Worm (Caenorhabditis elegans): ENCODE results near the gene K04E7.1.

- TF ChIP-seq nhr-237 (tag; optimal IDR thresholded peaks at IDR 0.05) (no peak), snpc-4 (tag; optimal IDR thresholded peaks at IDR 0.05) (no peak), unc-62 (GFP tag; optimal IDR thresholded peaks at IDR 0.05 in 1 of 2) (no peak), unc-62 (tag; optimal IDR thresholded peaks at IDR 0.05) (no peak), zip-11 (GFP tag; IDR thresholded peaks at IDR 0.05) (no peak), ctbp-1 (GFP tag; IDR thresholded peaks at IDR 0.05) (no peak), ZK546.5 (tag; optimal IDR thresholded peaks at IDR 0.05) (no peak), dmd-8 (GFP tag; IDR thresholded peaks at IDR 0.05) (no peak), sdz-12 (GFP tag; optimal IDR thresholded peaks at IDR 0.05) (no peak), egl-27 (tag; optimal IDR thresholded peaks at IDR 0.05) (no peak), spr-3 (GFP tag; optimal IDR thresholded peaks at IDR 0.05) (no peak), pha-4 (GFP tag; IDR thresholded peaks at IDR 0.05) (no peak), pha-4 (tag; optimal IDR thresholded peaks at IDR 0.05) (no peak), aha-1 (tag) (no peak), lsy-2 (tag; optimal IDR thresholded peaks at IDR 0.05) (no peak), ztf-11 (tag; optimal IDR thresholded peaks at IDR 0.05) (no peak)
Observed at ce11 chrX:6427147-6427546, 34.7 kb upstream of the K04E7.1 start.
